Worm (Caenorhabditis elegans) whole organism, L2 larva: Measurements from ENCODE around the gene R08C7.4.

ENCODE experiments used
- alr-1 ChIP-seq: fragments of 150-350 bp; optimal IDR thresholded peaks from 2 replicates; lab custom pipeline; 2014; ENCODE audit warnings: missing biosample characterization, missing genetic modification characterization
- lsy-2 ChIP-seq, 2 experiments: fragments of 150-350 bp in 1 of 2; sonication (generic microtip) in 1 of 2; optimal IDR thresholded peaks; 2 replicates each; lab custom pipeline; 2014 to 2017; ENCODE audit warnings: missing biosample characterization in 2 of 2, missing genetic modification characterization in 2 of 2
- nhr-10 ChIP-seq: sonication (generic microtip); optimal IDR thresholded peaks from 2 replicates; lab custom pipeline; 2017; ENCODE audit warnings: missing biosample characterization, missing genetic modification characterization
- nhr-11 ChIP-seq: fragments of 150-350 bp; optimal IDR thresholded peaks from 2 replicates; lab custom pipeline; 2014; ENCODE audit warnings: missing biosample characterization, missing genetic modification characterization
- nhr-12 ChIP-seq: fragments of 150-350 bp; optimal IDR thresholded peaks from 2 replicates; lab custom pipeline; 2014; ENCODE audit warnings: missing biosample characterization, missing genetic modification characterization
- nhr-237 ChIP-seq: fragments of 150-350 bp; optimal IDR thresholded peaks from 2 replicates; lab custom pipeline; 2014; ENCODE audit warnings: missing biosample characterization, missing genetic modification characterization
- nhr-6 ChIP-seq: fragments of 150-350 bp; optimal IDR thresholded peaks from 2 replicates; lab custom pipeline; 2014; ENCODE audit warnings: missing biosample characterization, missing genetic modification characterization
- nhr-77 ChIP-seq: fragments of 150-350 bp; optimal IDR thresholded peaks from 2 replicates; lab custom pipeline; 2014; ENCODE audit warnings: missing biosample characterization, missing genetic modification characterization
- snpc-4 ChIP-seq: fragments of 150-350 bp; optimal IDR thresholded peaks from 2 replicates; lab custom pipeline; 2014; ENCODE audit warnings: missing biosample characterization, missing genetic modification characterization
- unc-39 ChIP-seq: fragments of 150-350 bp; optimal IDR thresholded peaks from 2 replicates; lab custom pipeline; 2014; ENCODE audit warnings: missing biosample characterization, missing genetic modification characterization
- unc-62 ChIP-seq: fragments of 150-350 bp; optimal IDR thresholded peaks from 2 replicates; lab custom pipeline; 2014; ENCODE audit warnings: missing biosample characterization, missing genetic modification reagents, missing genetic modification characterization

ce11 chrIV:4463132-4463531 lies 28.3 kb downstream of the R08C7.4 start, which contains the start of gene M01H9.2:
- TF ChIP-seq lsy-2 (tag; optimal IDR thresholded peaks at IDR 0.05; lab: Kevin White, UChicago), result no peak
- no peak for TF ChIP-seq nhr-77 (tag; lab: Kevin White, UChicago)
- TF ChIP-seq alr-1 (tag; lab: Kevin White, UChicago), result no peak
- TF ChIP-seq nhr-6, result no peak
- TF ChIP-seq nhr-237 (tag; lab: Kevin White, UChicago), result no peak
- no peak for TF ChIP-seq unc-62 (GFP tag; lab: Kevin White, UChicago)
- TF ChIP-seq nhr-12 (tag; lab: Kevin White, UChicago), result no peak
- TF ChIP-seq nhr-11 (tag; lab: Kevin White, UChicago), result no peak
- TF ChIP-seq snpc-4 (tag; lab: Kevin White, UChicago), result no peak
- TF ChIP-seq unc-39 (tag; lab: Kevin White, UChicago), result no peak
- TF ChIP-seq nhr-10 (tag; lab: Kevin White, UChicago), result no peak
